Fruit fly (Drosophila melanogaster): ENCODE data around the gene CG14667.

The CG14667 gene

DNA sequence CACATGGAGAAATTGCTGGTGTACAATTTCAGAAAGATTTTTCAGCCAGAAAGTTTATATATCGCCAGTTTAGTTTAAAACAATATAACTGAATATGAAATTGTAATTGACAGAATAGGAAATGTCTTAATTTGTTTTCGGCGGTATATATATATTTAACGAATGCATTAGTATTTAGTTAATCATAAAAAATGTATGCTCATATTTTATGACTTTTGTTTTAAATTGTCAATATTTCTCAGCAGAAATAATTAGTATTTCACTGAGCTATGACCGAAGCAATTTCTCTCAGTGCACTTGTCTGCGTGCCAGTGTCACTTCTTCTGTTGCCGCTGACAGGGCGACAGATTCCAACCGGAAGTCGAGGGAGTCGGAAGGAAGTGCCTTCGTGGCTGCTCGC, 38.2 kb downstream of the CG14667 start:
- TF ChIP-seq woc (GFP tag; optimal IDR thresholded peaks at IDR 0.05) (no peak), sv (GFP tag; optimal IDR thresholded peaks at IDR 0.05) (peak; percentile 21)

DNA sequence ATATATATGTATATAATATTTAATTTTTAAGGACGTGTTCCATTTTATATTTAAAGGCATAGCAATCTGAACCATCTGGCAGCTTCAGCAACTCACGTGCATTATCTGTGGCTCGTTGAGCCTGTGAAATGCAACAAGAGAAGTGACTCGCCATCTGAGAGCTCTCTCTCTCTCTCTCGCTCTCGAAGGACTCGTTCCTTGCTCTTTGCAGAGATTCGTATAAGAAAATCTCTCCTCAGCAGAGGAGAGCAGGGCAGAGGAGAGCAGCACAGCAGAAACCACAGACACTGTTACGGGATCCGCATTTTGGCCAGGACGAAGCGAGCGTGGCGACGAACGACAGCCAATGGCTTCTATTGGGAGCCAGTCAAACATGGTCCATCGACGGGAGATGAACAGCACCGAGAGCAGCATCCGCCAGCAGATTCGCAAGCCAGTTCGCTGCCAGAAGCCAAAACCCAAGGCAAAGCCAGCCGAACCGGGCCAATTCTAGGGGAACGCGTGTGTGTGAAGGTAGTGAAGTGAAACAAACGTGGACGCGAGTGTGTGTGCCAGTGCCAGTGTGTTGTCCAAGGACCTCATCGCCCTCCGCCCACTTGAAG, 39.4 kb downstream of the CG14667 start, which contains the start of gene CG14669:
Gene CG14669, plus strand, starts transcription at position 381 of the 602 bp plus-strand sequence.
- no peak for TF ChIP-seq OdsH (GFP tag; optimal IDR thresholded peaks at IDR 0.05)
- TF ChIP-seq Hr78 (GFP tag; optimal IDR thresholded peaks at IDR 0.05), result no peak
- TF ChIP-seq pan (optimal IDR thresholded peaks at IDR 0.05), result no peak
- no peak for TF ChIP-seq br (GFP tag; optimal IDR thresholded peaks at IDR 0.05)
- no peak for TF ChIP-seq N (GFP tag; optimal IDR thresholded peaks at IDR 0.05)
- no peak for TF ChIP-seq h (GFP tag; optimal IDR thresholded peaks at IDR 0.05)
- no peak for TF ChIP-seq Vsx2 (GFP tag; optimal IDR thresholded peaks at IDR 0.05; ENCODE audit: partially characterized antibody)
- no peak for TF ChIP-seq brk (GFP tag; optimal IDR thresholded peaks at IDR 0.05)
- TF ChIP-seq CrebA (GFP tag; optimal IDR thresholded peaks at IDR 0.05; ENCODE audit: borderline replicate concordance), result no peak
- TF ChIP-seq Hr83 (GFP tag; optimal IDR thresholded peaks at IDR 0.05; ENCODE audit: poor library complexity, severe bottlenecking), result no peak
- TF ChIP-seq CG32264 (GFP tag; optimal IDR thresholded peaks at IDR 0.05), result no peak
- TF ChIP-seq Rel (GFP tag; optimal IDR thresholded peaks at IDR 0.05), result no peak
- TF ChIP-seq Rel (tag; optimal IDR thresholded peaks at IDR 0.05), result no peak
- no peak for TF ChIP-seq rgr (GFP tag; optimal IDR thresholded peaks at IDR 0.05)
- no peak for TF ChIP-seq HLH106 (tag; optimal IDR thresholded peaks at IDR 0.05)
- TF ChIP-seq dsf (GFP tag; optimal IDR thresholded peaks at IDR 0.05; ENCODE audit: borderline replicate concordance), result no peak
- no peak for TF ChIP-seq Dif (GFP tag; optimal IDR thresholded peaks at IDR 0.05; ENCODE audit: partially characterized antibody)
- no peak for TF ChIP-seq foxo (GFP tag; optimal IDR thresholded peaks at IDR 0.05)
- TF ChIP-seq Dfd (GFP tag; optimal IDR thresholded peaks at IDR 0.05), result no peak
- TF ChIP-seq fru (GFP tag; optimal IDR thresholded peaks at IDR 0.05), result no peak

DNA sequence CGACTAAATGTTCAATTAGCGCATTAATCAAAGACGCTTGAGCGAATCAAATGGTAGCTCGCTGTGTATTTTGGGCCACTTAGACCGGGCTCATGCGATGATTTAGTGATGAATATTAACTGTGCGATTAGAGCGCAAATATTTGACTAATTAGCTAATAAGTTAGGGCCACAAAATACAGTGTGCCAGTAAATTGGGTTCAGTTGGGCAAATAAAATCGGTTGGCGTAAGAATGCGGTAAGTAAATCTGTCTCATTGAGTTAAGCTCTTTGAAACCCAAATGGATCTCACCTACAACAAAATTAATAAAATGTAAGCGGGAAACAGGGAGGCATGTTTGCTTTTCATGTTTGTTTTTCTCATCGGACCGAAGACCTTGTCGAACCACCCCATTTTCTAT, 45.6 kb downstream of the CG14667 start:
- no peak for TF ChIP-seq CrebA (GFP tag; optimal IDR thresholded peaks at IDR 0.05; ENCODE audit: borderline replicate concordance)
- no peak for TF ChIP-seq Sp1 (GFP tag; optimal IDR thresholded peaks at IDR 0.05)
- no peak for TF ChIP-seq Hr78 (GFP tag; optimal IDR thresholded peaks at IDR 0.05)
- TF ChIP-seq CG32264 (GFP tag; optimal IDR thresholded peaks at IDR 0.05), result no peak
- no peak for TF ChIP-seq lola (GFP tag; optimal IDR thresholded peaks at IDR 0.05)

DNA sequence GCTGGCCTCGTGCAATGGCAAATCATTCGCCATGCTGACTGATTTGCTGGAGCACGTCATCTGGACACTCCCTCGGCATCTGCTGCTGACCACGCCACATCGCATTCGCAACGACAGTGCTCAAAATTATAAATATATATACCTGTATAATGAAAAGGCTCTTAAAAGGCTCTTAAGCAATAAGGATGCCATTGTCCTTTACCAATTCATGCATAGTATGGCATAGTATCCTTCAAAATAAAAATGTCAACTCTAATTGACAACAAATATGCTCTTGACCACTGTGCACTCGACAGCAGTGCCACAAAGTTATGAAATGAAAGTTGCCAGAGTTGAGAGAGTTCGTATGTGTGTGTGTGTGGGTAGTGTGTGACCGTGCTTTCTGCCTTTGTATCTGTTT, 47.3 kb downstream of the CG14667 start:
- no peak for TF ChIP-seq CrebA (GFP tag; optimal IDR thresholded peaks at IDR 0.05; ENCODE audit: borderline replicate concordance)
- TF ChIP-seq dmrt93B (GFP tag; optimal IDR thresholded peaks at IDR 0.05), result no peak
- peak in 1 of 2 experiments; percentile 4 for TF ChIP-seq foxo (GFP tag; optimal IDR thresholded peaks at IDR 0.05)
- TF ChIP-seq pan (optimal IDR thresholded peaks at IDR 0.05), result no peak
- no peak for TF ChIP-seq CG32264 (GFP tag; optimal IDR thresholded peaks at IDR 0.05)
- no peak for TF ChIP-seq Jra (GFP tag; optimal IDR thresholded peaks at IDR 0.05)
- peak; percentile 10 for TF ChIP-seq fru (GFP tag; optimal IDR thresholded peaks at IDR 0.05)
- no peak for TF ChIP-seq Dif (GFP tag; optimal IDR thresholded peaks at IDR 0.05; ENCODE audit: partially characterized antibody)
